Fruit fly (Drosophila melanogaster): ENCODE results near the gene CG42780.

Gene CG42780

DNA sequence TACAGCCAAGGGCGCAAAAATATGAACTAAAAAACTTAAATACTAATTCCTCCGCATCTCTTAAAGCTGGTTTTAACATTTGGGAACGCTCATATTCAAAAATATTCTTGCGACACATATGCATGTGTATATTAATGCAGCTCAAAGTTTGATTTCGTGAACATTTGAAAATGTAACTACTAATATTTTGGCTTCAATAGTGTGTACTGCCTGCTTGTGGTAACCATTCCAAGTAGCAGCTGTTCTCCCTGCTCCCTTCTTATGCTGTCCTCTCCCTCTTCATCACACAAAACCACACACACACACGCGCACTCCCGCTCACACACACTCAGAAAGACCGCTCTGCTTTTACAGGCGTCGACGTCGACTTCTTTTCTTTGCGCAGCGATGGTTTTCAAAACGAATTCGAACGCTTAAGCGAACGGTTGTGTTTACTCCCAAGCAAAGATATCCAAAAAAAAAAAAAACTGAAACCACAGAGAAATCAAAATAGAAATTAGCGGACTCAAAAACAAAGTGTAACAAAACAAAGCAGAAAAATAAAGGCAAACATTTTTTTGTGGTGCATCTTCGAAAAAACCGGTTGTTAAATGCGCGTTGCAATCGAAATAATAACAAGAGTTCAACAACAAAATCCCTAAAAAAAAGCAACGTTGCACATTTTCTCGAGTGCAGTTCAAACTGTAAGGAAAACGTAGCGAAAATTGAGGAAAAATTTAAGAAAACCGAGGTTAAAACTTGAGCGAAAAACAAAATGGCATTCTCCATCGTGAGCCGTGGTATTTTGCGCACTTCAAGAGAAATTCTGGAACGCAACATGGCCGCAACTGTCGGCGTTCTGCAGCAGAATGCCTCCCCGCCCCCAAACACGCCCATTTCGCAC lies 5.2 kb upstream of the CG42780 start, which contains the start of gene CBP (continued):
- TF ChIP-seq MESR4 (GFP tag; optimal IDR thresholded peaks at IDR 0.05) (peak; percentile 81), CG1233 (GFP tag; optimal IDR thresholded peaks at IDR 0.05) (peak; percentile 97), Dip2 (GFP tag; IDR thresholded peaks at IDR 0.05) (peak; percentile 35; the same call in 1 of the 2 replicates), dati (GFP tag; IDR thresholded peaks at IDR 0.05) (peak; percentile 88), CG8944 (GFP tag; optimal IDR thresholded peaks at IDR 0.05) (peak; percentile 98), dan (GFP tag; IDR thresholded peaks at IDR 0.05) (peak; percentile 89; the same call in 1 of the 2 replicates), ato (GFP tag; IDR thresholded peaks at IDR 0.05; ENCODE audit: partially characterized antibody) (0 out of 2 replicates have a peak, but pooled peaks have one; percentile 33), Mes4 (GFP tag; optimal IDR thresholded peaks at IDR 0.05) (peak; percentile 98), Atf3 (GFP tag; optimal IDR thresholded peaks at IDR 0.05) (peak; percentile 96), yki (optimal IDR thresholded peaks at IDR 0.05) (peak; percentile 36), hb (GFP tag; IDR thresholded peaks at IDR 0.05; ENCODE audit: partially characterized antibody) (no peak), gsb-n (tag; optimal IDR thresholded peaks at IDR 0.05) (peak; percentile 99), Dek (tag; optimal IDR thresholded peaks at IDR 0.05) (peak; percentile 94), CG8281 (tag; optimal IDR thresholded peaks at IDR 0.05) (peak; percentile 92), sd (tag; optimal IDR thresholded peaks at IDR 0.05) (peak; percentile 90), Awh (GFP tag; IDR thresholded peaks at IDR 0.05) (peak; percentile 96), CG6272 (GFP tag; IDR thresholded peaks at IDR 0.05) (peak; percentile 88), fd3F (GFP tag; optimal IDR thresholded peaks at IDR 0.05) (peak; percentile 94), ash1 (GFP tag; optimal IDR thresholded peaks at IDR 0.05) (peak; percentile 71), ERR (GFP tag; optimal IDR thresholded peaks at IDR 0.05) (peak; percentile 94), CG9876 (GFP tag; optimal IDR thresholded peaks at IDR 0.05) (peak; percentile 90), Lhr (GFP tag; optimal IDR thresholded peaks at IDR 0.05) (peak; percentile 97), wor (GFP tag; IDR thresholded peaks at IDR 0.05) (peak; percentile 95), CG5953 (GFP tag; IDR thresholded peaks at IDR 0.05) (peak; percentile 91), CG9609 (GFP tag; optimal IDR thresholded peaks at IDR 0.05) (peak; percentile 97), Sry-δ (GFP tag; optimal IDR thresholded peaks at IDR 0.05) (peak; percentile 67), h (optimal IDR thresholded peaks at IDR 0.05) (no peak), her (GFP tag; optimal IDR thresholded peaks at IDR 0.05) (peak; percentile 95), pzg (GFP tag; optimal IDR thresholded peaks at IDR 0.05) (peak; percentile 19), chinmo (GFP tag; IDR thresholded peaks at IDR 0.05; ENCODE audit: partially characterized antibody) (peak; percentile 65; the same call in 2 of the 4 replicates), CG31224 (GFP tag; IDR thresholded peaks at IDR 0.05) (peak; percentile 89), ci (GFP tag; IDR thresholded peaks at IDR 0.05) (peak; percentile 98), CG4820 (GFP tag; optimal IDR thresholded peaks at IDR 0.05) (peak; percentile 97), aop (GFP tag; IDR thresholded peaks at IDR 0.05) (peak; percentile 89), Gug (GFP tag; IDR thresholded peaks at IDR 0.05) (peak; percentile 93), CG2116 (GFP tag; optimal IDR thresholded peaks at IDR 0.05) (peak; percentile 83), CG30020 (tag; optimal IDR thresholded peaks at IDR 0.05) (peak; percentile 84), tup (GFP tag; optimal IDR thresholded peaks at IDR 0.05) (peak; percentile 94), org-1 (GFP tag; optimal IDR thresholded peaks at IDR 0.05) (peak; percentile 98), tna (GFP tag; IDR thresholded peaks at IDR 0.05; ENCODE audit: partially characterized antibody) (no peak), sqz (GFP tag; optimal IDR thresholded peaks at IDR 0.05) (peak; percentile 96), CG8924 (tag; optimal IDR thresholded peaks at IDR 0.05) (peak; percentile 99), btn (GFP tag; optimal IDR thresholded peaks at IDR 0.05) (peak; percentile 96), CG13775 (GFP tag; optimal IDR thresholded peaks at IDR 0.05) (peak; percentile 97), Opbp (GFP tag; IDR thresholded peaks at IDR 0.05; ENCODE audit: partially characterized antibody) (0 out of 3 replicates have a peak, but pooled peaks have one; percentile 31), CG18476 (GFP tag; optimal IDR thresholded peaks at IDR 0.05) (peak; percentile 97), NK7.1 (GFP tag; optimal IDR thresholded peaks at IDR 0.05) (peak; percentile 94), E2f2 (GFP tag; IDR thresholded peaks at IDR 0.05) (peak; percentile 81), CG31365 (tag; optimal IDR thresholded peaks at IDR 0.05) (peak; percentile 91)
